Fruit fly (Drosophila melanogaster): ENCODE results near the gene tant.

The tant gene

dm6 chr3L:6074975-6075692, 20.2 kb downstream of the tant start, which contains the start of the genes CG13295 and CG6610 (continued):
- TF ChIP-seq stwl (tag; optimal IDR thresholded peaks at IDR 0.05): peak; percentile 58
- peak; percentile 67 for TF ChIP-seq CG9727 (GFP tag; optimal IDR thresholded peaks at IDR 0.05)
- peak; percentile 52 for TF ChIP-seq PHDP (tag; optimal IDR thresholded peaks at IDR 0.05)
- peak; percentile 79 for TF ChIP-seq MESR4 (GFP tag; optimal IDR thresholded peaks at IDR 0.05)
- TF ChIP-seq wek (GFP tag; optimal IDR thresholded peaks at IDR 0.05): no peak
- peak; percentile 61 for TF ChIP-seq CG12659 (GFP tag; optimal IDR thresholded peaks at IDR 0.05)
- TF ChIP-seq sens (GFP tag): peak; percentile 90
- no peak for TF ChIP-seq GATAe (GFP tag; conservative IDR thresholded peaks at IDR 0.05)
- TF ChIP-seq org-1 (GFP tag; optimal IDR thresholded peaks at IDR 0.05): no peak
- peak; percentile 64 for TF ChIP-seq twi (tag; optimal IDR thresholded peaks at IDR 0.05)
- TF ChIP-seq sna (GFP tag; IDR thresholded peaks at IDR 0.05; ENCODE audit: partially characterized antibody): no peak
- peak; percentile 38 for TF ChIP-seq Ssrp (tag; optimal IDR thresholded peaks at IDR 0.05)
- TF ChIP-seq CG16813 (GFP tag; IDR thresholded peaks at IDR 0.05; ENCODE audit: partially characterized antibody): no peak
- no peak for TF ChIP-seq Trl (optimal IDR thresholded peaks at IDR 0.05)
- peak; percentile 30 for TF ChIP-seq Trl (GFP tag; optimal IDR thresholded peaks at IDR 0.05)
- TF ChIP-seq CG10431 (GFP tag; optimal IDR thresholded peaks at IDR 0.05): peak; percentile 97
- peak; percentile 64 for TF ChIP-seq CG18599 (GFP tag; optimal IDR thresholded peaks at IDR 0.05)
- TF ChIP-seq grau (tag; optimal IDR thresholded peaks at IDR 0.05): peak; percentile 73
- peak; percentile 7 for TF ChIP-seq CG8388 (GFP tag; optimal IDR thresholded peaks at IDR 0.05)
- peak; percentile 3; the same call in 1 of the 3 replicates for TF ChIP-seq CG11456 (GFP tag; IDR thresholded peaks at IDR 0.05)
- peak in 1 of 3 experiments; percentile 25 for TF ChIP-seq Stat92E (GFP tag; optimal IDR thresholded peaks at IDR 0.05)
- TF ChIP-seq CG1602 (GFP tag; optimal IDR thresholded peaks at IDR 0.05): peak; percentile 40
- peak; percentile 67 for TF ChIP-seq CG14710 (tag; optimal IDR thresholded peaks at IDR 0.05)
- peak; percentile 79 for TF ChIP-seq sug (tag; optimal IDR thresholded peaks at IDR 0.05)
- TF ChIP-seq pzg (GFP tag; optimal IDR thresholded peaks at IDR 0.05): peak; percentile 39
- 0 out of 2 replicates have a peak, but pooled peaks have one; percentile 28 for TF ChIP-seq CG32772 (GFP tag; IDR thresholded peaks at IDR 0.05)
- peak; percentile 72 for TF ChIP-seq phol (tag; optimal IDR thresholded peaks at IDR 0.05)
- no peak for TF ChIP-seq hth (optimal IDR thresholded peaks at IDR 0.05)
- TF ChIP-seq da (GFP tag; optimal IDR thresholded peaks at IDR 0.05): no peak
- TF ChIP-seq chinmo (GFP tag; IDR thresholded peaks at IDR 0.05; ENCODE audit: partially characterized antibody): 0 out of 4 replicates have a peak, but pooled peaks have one; percentile 13
- peak; percentile 69 for TF ChIP-seq CG15269 (tag; optimal IDR thresholded peaks at IDR 0.05)
- no peak for TF ChIP-seq sim (GFP tag; IDR thresholded peaks at IDR 0.05)
- TF ChIP-seq CG9437 (GFP tag; optimal IDR thresholded peaks at IDR 0.05): peak; percentile 22
- TF ChIP-seq fd64A (GFP tag; optimal IDR thresholded peaks at IDR 0.05): no peak
- peak; percentile 85 for TF ChIP-seq Ets65A (GFP tag)
- no peak for TF ChIP-seq CG4707 (GFP tag; optimal IDR thresholded peaks at IDR 0.05)
- 0 out of 3 replicates have a peak, but pooled peaks have one; percentile 40 for TF ChIP-seq CG11695 (GFP tag; IDR thresholded peaks at IDR 0.05)
- peak; percentile 7 for TF ChIP-seq pnt (GFP tag; optimal IDR thresholded peaks at IDR 0.05)
- TF ChIP-seq NFAT (GFP tag; IDR thresholded peaks at IDR 0.05): 0 out of 2 replicates have a peak, but pooled peaks have one; percentile 5
- peak; percentile 19 for TF ChIP-seq shn (GFP tag; optimal IDR thresholded peaks at IDR 0.05)
- no peak for TF ChIP-seq ato (GFP tag; IDR thresholded peaks at IDR 0.05; ENCODE audit: partially characterized antibody)
- TF ChIP-seq NC2α (GFP tag; optimal IDR thresholded peaks at IDR 0.05): no peak
- TF ChIP-seq dpn (GFP tag; optimal IDR thresholded peaks at IDR 0.05): peak; percentile 46 to 54
- TF ChIP-seq CG13775 (GFP tag; optimal IDR thresholded peaks at IDR 0.05): peak; percentile 66
- TF ChIP-seq scrt (GFP tag; optimal IDR thresholded peaks at IDR 0.05): peak; percentile 40
- peak; percentile 59 for TF ChIP-seq zen (tag; optimal IDR thresholded peaks at IDR 0.05)
- TF ChIP-seq CG15696 (tag; optimal IDR thresholded peaks at IDR 0.05): peak; percentile 72
- TF ChIP-seq lmd (GFP tag; IDR thresholded peaks at IDR 0.05): peak; percentile 58; the same call in 1 of the 2 replicates
- peak; percentile 70 for TF ChIP-seq slbo (GFP tag; IDR thresholded peaks at IDR 0.05)

Measured in whole organism, embryonic.